Worm (Caenorhabditis elegans) whole organism, young adult: ENCODE measurements around the gene srbc-83.

Source experiments
- F22D6.2 ChIP-seq: sonication (generic microtip); optimal IDR thresholded peaks from 2 replicates; lab custom pipeline; 2016; ENCODE audit warnings: mild to moderate bottlenecking, missing genetic modification characterization, missing compliant biosample characterization
- F33H1.4 ChIP-seq: fragments of 200-800 bp; sonication (Bioruptor generic); IDR thresholded peaks from 2 replicates; pipeline ENCODE4 v1.3.6; 2022; ENCODE audit warnings: missing genetic modification reagents, missing genetic modification characterization, missing compliant biosample characterization
- F55B11.4 ChIP-seq: sonication (generic microtip); optimal IDR thresholded peaks from 2 replicates; lab custom pipeline; 2016; ENCODE audit warnings: missing compliant biosample characterization, missing genetic modification characterization, borderline replicate concordance; ENCODE audit not compliant: insufficient read depth
- F57C9.4 ChIP-seq: sonication (generic microtip); optimal IDR thresholded peaks from 2 replicates; lab custom pipeline; 2017; ENCODE audit warnings: mild to moderate bottlenecking, missing genetic modification characterization, missing compliant biosample characterization
- T26A5.8 ChIP-seq: sonication (generic microtip); optimal IDR thresholded peaks from 2 replicates; lab custom pipeline; 2016; ENCODE audit warnings: missing genetic modification characterization, missing compliant biosample characterization
- Y53F4B.3 ChIP-seq: fragments of 200-800 bp; sonication (Bioruptor generic); IDR thresholded peaks from 2 replicates; pipeline ENCODE4 v1.3.6; 2022; ENCODE audit warnings: missing genetic modification reagents, missing genetic modification characterization, missing compliant biosample characterization
- Y67H2A.10 ChIP-seq: fragments of 200-800 bp; sonication (Bioruptor generic); conservative IDR thresholded peaks from 2 replicates; pipeline ENCODE4 v1.3.6; 2022; ENCODE audit warnings: missing genetic modification reagents, missing genetic modification characterization, missing compliant biosample characterization
- Y95B8A.8 ChIP-seq: fragments of 200-800 bp; sonication (Bioruptor generic); IDR thresholded peaks from 2 replicates; pipeline ENCODE4 v1.3.6; 2022; ENCODE audit warnings: missing genetic modification reagents, missing genetic modification characterization, missing compliant biosample characterization
- akir-1 ChIP-seq: fragments of 200-800 bp; sonication (Bioruptor generic); optimal IDR thresholded peaks from 2 replicates; lab custom pipeline; 2018; ENCODE audit warnings: mild to moderate bottlenecking, missing genetic modification characterization, moderate library complexity, missing compliant biosample characterization
- atf-7 ChIP-seq: sonication (generic microtip); optimal IDR thresholded peaks from 2 replicates; lab custom pipeline; 2017; ENCODE audit warnings: mild to moderate bottlenecking, missing genetic modification characterization, missing compliant biosample characterization
- attf-3 ChIP-seq: fragments of 200-800 bp; sonication (Bioruptor generic); conservative IDR thresholded peaks from 2 replicates; pipeline ENCODE4 v1.3.6; 2022; ENCODE audit warnings: missing genetic modification reagents, missing genetic modification characterization, missing compliant biosample characterization
- attf-6 ChIP-seq: fragments of 200-800 bp; sonication (Bioruptor generic); IDR thresholded peaks from 2 replicates; pipeline ENCODE4 v1.3.6; 2022; ENCODE audit warnings: missing genetic modification reagents, missing genetic modification characterization, missing compliant biosample characterization
- bed-2 ChIP-seq: fragments of 200-800 bp; sonication (Bioruptor generic); IDR thresholded peaks from 2 replicates; pipeline ENCODE4 v1.3.6; 2022; ENCODE audit warnings: missing genetic modification reagents, missing genetic modification characterization, missing compliant biosample characterization
- ceh-27 ChIP-seq: fragments of 200-800 bp; sonication (Bioruptor generic); optimal IDR thresholded peaks from 2 replicates; lab custom pipeline; 2018; ENCODE audit warnings: mild to moderate bottlenecking, missing genetic modification characterization, moderate library complexity, missing compliant biosample characterization
- die-1 ChIP-seq: sonication (generic microtip); optimal IDR thresholded peaks from 2 replicates; lab custom pipeline; 2016; ENCODE audit warnings: missing genotype, mild to moderate bottlenecking, missing genetic modification characterization, missing compliant biosample characterization
- dox-1 ChIP-seq: fragments of 200-800 bp; sonication (Bioruptor generic); IDR thresholded peaks from 2 replicates; pipeline ENCODE4 v1.3.6; 2022; ENCODE audit warnings: missing genetic modification reagents, missing genetic modification characterization, missing compliant biosample characterization
- dpff-1 ChIP-seq: sonication (generic microtip); optimal IDR thresholded peaks from 2 replicates; lab custom pipeline; 2017; ENCODE audit warnings: mild to moderate bottlenecking, missing genetic modification characterization, missing compliant biosample characterization
- egl-18 ChIP-seq: fragments of 200-800 bp; sonication (Bioruptor generic); IDR thresholded peaks from 2 replicates; pipeline ENCODE4 v1.3.6; 2022; ENCODE audit warnings: missing genetic modification reagents, missing genetic modification characterization, missing compliant biosample characterization
- ets-4 ChIP-seq: fragments of 200-800 bp; sonication (Bioruptor generic); optimal IDR thresholded peaks from 2 replicates; lab custom pipeline; 2018; ENCODE audit warnings: mild to moderate bottlenecking, missing genetic modification characterization, missing compliant biosample characterization
- hmg-20 ChIP-seq: fragments of 200-800 bp; sonication (Bioruptor generic); IDR thresholded peaks from 2 replicates; pipeline ENCODE4 v1.3.6; 2022; ENCODE audit warnings: missing genetic modification reagents, missing genetic modification characterization, missing compliant biosample characterization
- lin-26 ChIP-seq: fragments of 200-800 bp; sonication (Bioruptor generic); IDR thresholded peaks from 2 replicates; pipeline ENCODE4 v1.3.6; 2022; ENCODE audit warnings: missing genetic modification reagents, missing genetic modification characterization, missing compliant biosample characterization
- lin-35 ChIP-seq, 3 experiments: fragments of 150-350 bp in 2 of 3; sonication (generic microtip) in 1 of 3; optimal IDR thresholded peaks; 2 replicates each; lab custom pipeline; 2014 to 2018; ENCODE audit warnings: missing biosample characterization in 3 of 3, missing genetic modification characterization in 3 of 3, missing genetic modification reagents in 3 of 3
- lin-40 ChIP-seq: sonication (generic microtip); optimal IDR thresholded peaks from 2 replicates; lab custom pipeline; 2016; ENCODE audit warnings: missing genetic modification characterization, mild to moderate bottlenecking, missing compliant biosample characterization, missing genotype, missing genetic modification reagents
- mcd-1 ChIP-seq: fragments of 200-800 bp; sonication (Bioruptor generic); IDR thresholded peaks from 2 replicates; pipeline ENCODE4 v1.3.6; 2022; ENCODE audit warnings: missing genetic modification reagents, missing genetic modification characterization, missing compliant biosample characterization
- mes-4 ChIP-seq: sonication (generic microtip); optimal IDR thresholded peaks from 2 replicates; lab custom pipeline; 2016; ENCODE audit warnings: missing genotype, missing genetic modification characterization, missing compliant biosample characterization
- pha-4 ChIP-seq: fragments of 150-350 bp; sonication (generic microtip); optimal IDR thresholded peaks from 2 replicates; lab custom pipeline; 2014; ENCODE audit warnings: missing biosample characterization, missing genetic modification reagents, missing genetic modification characterization
- repo-1 ChIP-seq: sonication (generic microtip); optimal IDR thresholded peaks from 2 replicates; lab custom pipeline; 2017; ENCODE audit warnings: mild to moderate bottlenecking, missing genetic modification characterization, missing compliant biosample characterization
- rpc-1 ChIP-seq, 2 experiments: fragments of 150-350 bp in 1 of 2; sonication (generic microtip) in 1 of 2; optimal IDR thresholded peaks; 2 replicates each; lab custom pipeline; 2014 to 2018; ENCODE audit warnings: missing biosample characterization in 1 of 2, missing genetic modification characterization in 1 of 2, missing genetic modification reagents in 1 of 2, missing genotype in 1 of 2
- sdz-38 ChIP-seq: sonication (generic microtip); optimal IDR thresholded peaks from 2 replicates; lab custom pipeline; 2016; ENCODE audit warnings: missing genotype, missing genetic modification characterization, missing compliant biosample characterization
- sea-2 ChIP-seq: fragments of 200-800 bp; sonication (Bioruptor generic); IDR thresholded peaks from 2 replicates; pipeline ENCODE4 v1.3.6; 2022; ENCODE audit warnings: missing genetic modification characterization, missing compliant biosample characterization
- snpc-1.1 ChIP-seq: sonication (generic microtip); optimal IDR thresholded peaks from 2 replicates; lab custom pipeline; 2017; ENCODE audit warnings: missing genetic modification characterization, mild to moderate bottlenecking, missing compliant biosample characterization, antibody characterized with exemption, moderate library complexity, missing genotype, missing genetic modification reagents; ENCODE audit not compliant: insufficient read depth
- snpc-1.3 ChIP-seq: sonication (generic microtip); optimal IDR thresholded peaks from 2 replicates; lab custom pipeline; 2017; ENCODE audit warnings: missing genetic modification characterization, mild to moderate bottlenecking, missing compliant biosample characterization, antibody characterized with exemption, moderate library complexity, missing genotype, missing genetic modification reagents; ENCODE audit not compliant: insufficient read depth
- somi-1 ChIP-seq: fragments of 200-800 bp; sonication (Bioruptor generic); optimal IDR thresholded peaks from 2 replicates; lab custom pipeline; 2018; ENCODE audit warnings: mild to moderate bottlenecking, missing genetic modification characterization, missing compliant biosample characterization
- tbx-9 ChIP-seq: sonication (generic microtip); optimal IDR thresholded peaks from 2 replicates; lab custom pipeline; 2016; ENCODE audit warnings: borderline replicate concordance, missing genetic modification characterization, inconsistent platforms, missing compliant biosample characterization
- xnd-1 ChIP-seq: sonication (generic microtip); optimal IDR thresholded peaks from 2 replicates; lab custom pipeline; 2016; ENCODE audit warnings: missing genotype, missing genetic modification reagents, missing genetic modification characterization, missing compliant biosample characterization
- zim-3 ChIP-seq: sonication (generic microtip); optimal IDR thresholded peaks from 2 replicates; lab custom pipeline; 2017; ENCODE audit warnings: mild to moderate bottlenecking, missing genetic modification characterization, moderate library complexity, missing compliant biosample characterization
- ztf-22 ChIP-seq: fragments of 200-800 bp; sonication (Bioruptor generic); optimal IDR thresholded peaks from 2 replicates; lab custom pipeline; 2018; ENCODE audit warnings: mild to moderate bottlenecking, missing genetic modification characterization, moderate library complexity, missing compliant biosample characterization
- ztf-26 ChIP-seq: sonication (generic microtip); optimal IDR thresholded peaks from 2 replicates; lab custom pipeline; 2017; ENCODE audit warnings: missing genetic modification characterization, missing compliant biosample characterization

Gene srbc-83

ce11 chrV:16297070-16297469, at the start of gene srbc-83:
srbc-83 (plus strand) TSS chrV:16297370.
- TF ChIP-seq rpc-1 (optimal IDR thresholded peaks at IDR 0.05; lab: Kevin White, UChicago) (no peak), rpc-1 (tag; optimal IDR thresholded peaks at IDR 0.05; lab: Kevin White, UChicago) (no peak), ztf-22 (GFP tag; lab: Kevin White, UChicago) (no peak), zim-3 (tag; lab: Kevin White, UChicago) (no peak), F57C9.4 (tag; lab: Kevin White, UChicago) (no peak), somi-1 (GFP tag; lab: Kevin White, UChicago) (no peak), T26A5.8 (tag; lab: Kevin White, UChicago) (no peak), mes-4 (tag; lab: Kevin White, UChicago) (no peak), lin-35 (GFP tag; optimal IDR thresholded peaks at IDR 0.05; lab: Kevin White, UChicago) (no peak), die-1 (tag; lab: Kevin White, UChicago) (no peak), ets-4 (GFP tag; lab: Kevin White, UChicago) (no peak), F33H1.4 (no peak), lin-26 (no peak), Y95B8A.8 (no peak), snpc-1.3 (no peak)

DNA sequence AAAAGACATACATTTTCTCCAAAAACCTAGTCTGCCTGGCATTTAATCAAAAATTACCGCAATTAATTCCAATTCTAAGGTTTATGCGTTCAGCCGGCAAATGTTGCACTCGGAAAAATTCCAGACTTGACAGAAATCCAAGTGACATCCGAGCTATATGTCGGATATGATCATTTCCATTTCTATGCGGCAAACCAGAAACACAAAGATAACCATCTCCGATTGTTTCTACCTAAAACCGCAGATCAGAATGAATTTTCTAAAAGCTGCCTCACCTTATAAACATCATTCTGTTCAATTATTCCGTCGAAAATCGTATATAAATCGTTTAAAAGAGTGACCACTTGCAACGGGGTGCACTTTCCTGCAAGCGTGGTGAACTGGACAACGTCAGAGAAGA, 48.1 kb upstream of the srbc-83 start:
- TF ChIP-seq lin-40 (tag; lab: Kevin White, UChicago) (no peak), dox-1 (GFP tag; lab: Robert Waterston, UW) (no peak), sdz-38 (tag; lab: Kevin White, UChicago) (no peak), ceh-27 (GFP tag; lab: Kevin White, UChicago) (no peak), bed-2 (GFP tag; lab: Robert Waterston, UW) (no peak), mcd-1 (GFP tag; lab: Robert Waterston, UW) (no peak), egl-18 (GFP tag; lab: Robert Waterston, UW) (no peak)

ce11 chrV:16253687-16254086, 43.5 kb upstream of the srbc-83 start, which contains the start of gene gcy-20:
gcy-20 (minus strand) TSS chrV:16253787.
- TF ChIP-seq dpff-1 (tag; lab: Kevin White, UChicago) (no peak), tbx-9 (no peak), Y53F4B.3 (GFP tag; lab: Robert Waterston, UW) (no peak), pha-4 (tag; lab: Kevin White, UChicago) (no peak), repo-1 (no peak), sea-2 (no peak), akir-1 (GFP tag; lab: Kevin White, UChicago) (no peak), F22D6.2 (no peak), hmg-20 (no peak), mcd-1 (GFP tag; lab: Robert Waterston, UW) (no peak), attf-6 (no peak), snpc-1.1 (tag; lab: Kevin White, UChicago) (no peak), Y95B8A.8 (no peak), xnd-1 (tag; lab: Kevin White, UChicago) (no peak), rpc-1 (optimal IDR thresholded peaks at IDR 0.05; lab: Kevin White, UChicago) (no peak), rpc-1 (tag; optimal IDR thresholded peaks at IDR 0.05; lab: Kevin White, UChicago) (no peak), dox-1 (GFP tag; lab: Robert Waterston, UW) (no peak), Y67H2A.10 (no peak), F55B11.4 (no peak)

ce11 chrV:16256395-16256794, 40.8 kb upstream of the srbc-83 start, which contains the start of gene bgnt-1.3:
bgnt-1.3 (minus strand) TSS chrV:16256495.
- TF ChIP-seq F57C9.4 (tag; lab: Kevin White, UChicago) (no peak), atf-7 (tag; lab: Kevin White, UChicago) (no peak), ztf-26 (no peak), attf-3 (GFP tag; lab: Robert Waterston, UW) (no peak)
